Fruit fly (Drosophila melanogaster): Measurements from ENCODE around the gene PK1-R.

Gene PK1-R

dm6 chr3R:14053037-14053808 is 49.7 kb downstream of the PK1-R start (continued):
- TF ChIP-seq dsx (GFP tag; optimal IDR thresholded peaks at IDR 0.05; ENCODE audit: poor library complexity, severe bottlenecking) (peak; percentile 93), spab (GFP tag; optimal IDR thresholded peaks at IDR 0.05) (peak; percentile 91), CG16779 (tag; optimal IDR thresholded peaks at IDR 0.05) (peak; percentile 89), cyc (GFP tag; optimal IDR thresholded peaks at IDR 0.05) (peak; percentile 81), Sox102F (GFP tag; optimal IDR thresholded peaks at IDR 0.05) (peak; percentile 84), CG6276 (GFP tag; optimal IDR thresholded peaks at IDR 0.05) (peak; percentile 95), Blimp-1 (GFP tag; optimal IDR thresholded peaks at IDR 0.05) (peak; percentile 78), CG8119 (GFP tag; IDR thresholded peaks at IDR 0.05) (peak; percentile 96), Hr39 (GFP tag; optimal IDR thresholded peaks at IDR 0.05) (peak; percentile 74), net (GFP tag; optimal IDR thresholded peaks at IDR 0.05) (peak; percentile 90), Eip78C (GFP tag) (peak; percentile 95), fkh (GFP tag; optimal IDR thresholded peaks at IDR 0.05) (peak; percentile 71), eg (GFP tag; IDR thresholded peaks at IDR 0.05) (peak; percentile 97)

dm6 chr3R:14052182-14053036 is 50.5 kb downstream of the PK1-R start:
- peak; percentile 89 for TF ChIP-seq CG6163 (GFP tag; IDR thresholded peaks at IDR 0.05)
- TF ChIP-seq CG8632 (GFP tag; optimal IDR thresholded peaks at IDR 0.05): no peak
- TF ChIP-seq CG7368 (GFP tag; optimal IDR thresholded peaks at IDR 0.05): no peak
- TF ChIP-seq CG6808 (GFP tag; optimal IDR thresholded peaks at IDR 0.05): peak; percentile 62
- peak; percentile 63 for TF ChIP-seq svp (GFP tag)
- TF ChIP-seq Hr38 (GFP tag; optimal IDR thresholded peaks at IDR 0.05): peak; percentile 39
- TF ChIP-seq CG6854 (GFP tag; optimal IDR thresholded peaks at IDR 0.05): no peak
- TF ChIP-seq spab (GFP tag; optimal IDR thresholded peaks at IDR 0.05): peak; percentile 47
- peak; percentile 84 for TF ChIP-seq CG11294 (GFP tag; IDR thresholded peaks at IDR 0.05)
- peak; percentile 82 for TF ChIP-seq Sox14 (GFP tag; optimal IDR thresholded peaks at IDR 0.05)
- peak; percentile 96 for TF ChIP-seq Hr4 (GFP tag; optimal IDR thresholded peaks at IDR 0.05)
- TF ChIP-seq ss (GFP tag; optimal IDR thresholded peaks at IDR 0.05): no peak
- no peak for TF ChIP-seq CG31627 (GFP tag; optimal IDR thresholded peaks at IDR 0.05)
- no peak for TF ChIP-seq Ets21C (GFP tag; optimal IDR thresholded peaks at IDR 0.05)
- TF ChIP-seq dsx (GFP tag; optimal IDR thresholded peaks at IDR 0.05; ENCODE audit: poor library complexity, severe bottlenecking): peak; percentile 9
- no peak for TF ChIP-seq CG34406 (GFP tag; optimal IDR thresholded peaks at IDR 0.05)
- peak; percentile 95 for TF ChIP-seq eg (GFP tag; IDR thresholded peaks at IDR 0.05)
- TF ChIP-seq CG4318 (GFP tag; optimal IDR thresholded peaks at IDR 0.05): peak; percentile 93
- no peak for TF ChIP-seq Hr39 (GFP tag; optimal IDR thresholded peaks at IDR 0.05)
- peak in 1 of 2 experiments; percentile 94 for TF ChIP-seq salr (GFP tag; optimal IDR thresholded peaks at IDR 0.05)
- peak; percentile 80 for TF ChIP-seq acj6 (GFP tag; optimal IDR thresholded peaks at IDR 0.05)
- no peak for TF ChIP-seq CG1621 (tag; optimal IDR thresholded peaks at IDR 0.05)
- TF ChIP-seq vri (GFP tag; optimal IDR thresholded peaks at IDR 0.05): no peak
- no peak for TF ChIP-seq Smox (GFP tag; optimal IDR thresholded peaks at IDR 0.05)
- TF ChIP-seq Eip93F (GFP tag; optimal IDR thresholded peaks at IDR 0.05): no peak
- TF ChIP-seq CG11902 (GFP tag; optimal IDR thresholded peaks at IDR 0.05): no peak
- TF ChIP-seq cyc (GFP tag; optimal IDR thresholded peaks at IDR 0.05): no peak
- TF ChIP-seq esn (GFP tag; optimal IDR thresholded peaks at IDR 0.05): no peak
- peak; percentile 23 for TF ChIP-seq lz (GFP tag; optimal IDR thresholded peaks at IDR 0.05)
- peak; percentile 97 for TF ChIP-seq CG32006 (GFP tag; optimal IDR thresholded peaks at IDR 0.05)
- TF ChIP-seq pdm3 (GFP tag; optimal IDR thresholded peaks at IDR 0.05): peak; percentile 82
- peak; percentile 91 for TF ChIP-seq Eip78C (GFP tag)
- TF ChIP-seq CG6276 (GFP tag; optimal IDR thresholded peaks at IDR 0.05): peak; percentile 92
- TF ChIP-seq OdsH (GFP tag; optimal IDR thresholded peaks at IDR 0.05): peak; percentile 84
- peak; percentile 85 for TF ChIP-seq net (GFP tag; optimal IDR thresholded peaks at IDR 0.05)
- peak; percentile 72 for TF ChIP-seq Eip75B (GFP tag; optimal IDR thresholded peaks at IDR 0.05)
- TF ChIP-seq Lpt (GFP tag; optimal IDR thresholded peaks at IDR 0.05): peak; percentile 95
- TF ChIP-seq Sox15 (GFP tag; optimal IDR thresholded peaks at IDR 0.05): no peak
- peak; percentile 47 for TF ChIP-seq Ets96B (tag; optimal IDR thresholded peaks at IDR 0.05)
- peak; percentile 54 for TF ChIP-seq CG11762 (GFP tag; optimal IDR thresholded peaks at IDR 0.05; ENCODE audit: insufficient read depth)
